Worm (Caenorhabditis elegans): ENCODE measurements around the gene npr-28.

- TF ChIP-seq egl-13 (tag; optimal IDR thresholded peaks at IDR 0.05) (no peak), lin-39 (tag; optimal IDR thresholded peaks at IDR 0.05) (no peak), alr-1 (tag; optimal IDR thresholded peaks at IDR 0.05; ENCODE audit: borderline replicate concordance) (no peak), nhr-237 (tag; optimal IDR thresholded peaks at IDR 0.05) (no peak), rnt-1 (tag; optimal IDR thresholded peaks at IDR 0.05) (no peak), ces-1 (GFP tag; optimal IDR thresholded peaks at IDR 0.05) (no peak), mdl-1 (tag; optimal IDR thresholded peaks at IDR 0.05) (no peak), tbx-2 (tag; optimal IDR thresholded peaks at IDR 0.05) (no peak), tlp-1 (tag; optimal IDR thresholded peaks at IDR 0.05) (no peak)
These were observed 39.6 kb upstream of the npr-28 start for ce11 chrX:8390508-8390907.

All from whole organism, L1 larva.